Worm (Caenorhabditis elegans) whole organism, L1 larva: ENCODE data around the gene K01G12.3.

Experiments
- egl-27 ChIP-seq, 2 experiments: fragments of 150-350 bp in 1 of 2; sonication (generic microtip); optimal IDR thresholded peaks; 3 replicates each; lab custom pipeline; 2017 to 2018; ENCODE audit warnings: missing biosample characterization in 2 of 2, missing genetic modification characterization in 2 of 2, missing genetic modification reagents in 2 of 2
- pqm-1 ChIP-seq: sonication (generic microtip); optimal IDR thresholded peaks from 3 replicates; lab custom pipeline; 2017; ENCODE audit warnings: missing biosample characterization, missing genetic modification characterization
- unc-30 ChIP-seq: sonication (generic microtip); optimal IDR thresholded peaks from 2 replicates; lab custom pipeline; 2017; ENCODE audit warnings: missing biosample characterization, missing genetic modification characterization

- no peak for TF ChIP-seq egl-27 (tag; optimal IDR thresholded peaks at IDR 0.05; lab: Kevin White, UChicago)
- no peak for TF ChIP-seq pqm-1 (tag; lab: Kevin White, UChicago)
- TF ChIP-seq unc-30: no peak
Measured at ce11 chrIV:14176373-14176772, 16.9 kb upstream of the K01G12.3 start, which contains the start of gene R05A10.3.
